Fruit fly (Drosophila melanogaster) whole organism, embryonic: Measurements from ENCODE around the gene CG15894.
A peak's percentile ranks its signal among the peaks of the same experiment; 100 is the strongest.

Experiments used
- Ada2b ChIP-seq: fragments of 200-800 bp; sonication (Bioruptor generic); IDR thresholded peaks from 2 replicates; pipeline ENCODE4 v1.3.6; 2022; ENCODE audit warnings: missing biosample characterization, missing genetic modification characterization
- Blimp-1 ChIP-seq: fragments of 200-800 bp; sonication (Bioruptor generic); optimal IDR thresholded peaks from 3 replicates; lab custom pipeline; 2018; ENCODE audit warnings: missing biosample characterization, missing genetic modification characterization, mild to moderate bottlenecking, moderate library complexity, missing genetic modification reagents
- CG12942 ChIP-seq: fragments of 200-800 bp; sonication (Bioruptor generic); optimal IDR thresholded peaks from 3 replicates; lab custom pipeline; 2016; ENCODE audit warnings: missing biosample characterization, missing genetic modification characterization
- CG15269 ChIP-seq: fragments of 200-800 bp; sonication (Bioruptor generic); optimal IDR thresholded peaks from 2 replicates; lab custom pipeline; 2018; ENCODE audit warnings: missing biosample characterization, mild to moderate bottlenecking, missing genetic modification characterization, moderate library complexity
- CG15479 ChIP-seq: fragments of 200-800 bp; sonication (Bioruptor generic); optimal IDR thresholded peaks from 3 replicates; lab custom pipeline; 2019; ENCODE audit warnings: missing biosample characterization, mild to moderate bottlenecking, missing genetic modification characterization, moderate library complexity
- CG15514 ChIP-seq: fragments of 200-800 bp; sonication (Bioruptor generic); optimal IDR thresholded peaks from 3 replicates; lab custom pipeline; 2017; ENCODE audit warnings: missing biosample characterization, missing genetic modification characterization, mild to moderate bottlenecking, moderate library complexity, missing genetic modification reagents
- CG2120 ChIP-seq: fragments of 200-800 bp; sonication (Bioruptor generic); optimal IDR thresholded peaks from 3 replicates; lab custom pipeline; 2016; ENCODE audit warnings: missing biosample characterization, missing genetic modification characterization
- CG3163 ChIP-seq: fragments of 200-800 bp; sonication (Bioruptor generic); optimal IDR thresholded peaks from 3 replicates; lab custom pipeline; 2016; ENCODE audit warnings: missing biosample characterization, missing genetic modification characterization
- CG4404 ChIP-seq: fragments of 200-800 bp; sonication (Bioruptor generic); IDR thresholded peaks from 2 replicates; pipeline ENCODE4 v1.3.6; 2022; ENCODE audit warnings: missing biosample characterization, missing genetic modification characterization
- CG6813 ChIP-seq: fragments of 200-800 bp; sonication (Bioruptor generic); optimal IDR thresholded peaks from 2 replicates; lab custom pipeline; 2017; ENCODE audit warnings: missing biosample characterization, missing genetic modification characterization, mild to moderate bottlenecking, moderate library complexity, missing genetic modification reagents
- CG7372 ChIP-seq: fragments of 200-800 bp; sonication (Bioruptor generic); IDR thresholded peaks from 2 replicates; pipeline ENCODE4 v1.3.6; 2022; ENCODE audit warnings: missing biosample characterization, missing genetic modification characterization
- CG7839 ChIP-seq: fragments of 200-800 bp; sonication (Bioruptor generic); optimal IDR thresholded peaks from 3 replicates; lab custom pipeline; 2018; ENCODE audit warnings: missing biosample characterization, mild to moderate bottlenecking, missing genetic modification characterization, moderate library complexity
- CG8765 ChIP-seq: fragments of 200-800 bp; sonication (Bioruptor generic); IDR thresholded peaks from 2 replicates; pipeline ENCODE4 v1.3.6; 2022; ENCODE audit warnings: missing biosample characterization, missing genetic modification characterization
- CG9437 ChIP-seq: fragments of 200-800 bp; sonication (Bioruptor generic); optimal IDR thresholded peaks from 2 replicates; lab custom pipeline; 2018; ENCODE audit warnings: missing biosample characterization, mild to moderate bottlenecking, missing genetic modification characterization
- CG9932 ChIP-seq: fragments of 200-800 bp; sonication (Bioruptor generic); IDR thresholded peaks from 2 replicates; pipeline ENCODE4 v1.3.6; 2022; ENCODE audit warnings: missing biosample characterization, missing genetic modification characterization
- Dip3 ChIP-seq: fragments of 200-800 bp; sonication (Bioruptor generic); optimal IDR thresholded peaks from 3 replicates; lab custom pipeline; 2016; ENCODE audit warnings: missing biosample characterization, missing genetic modification characterization
- Gsc ChIP-seq: fragments of 200-800 bp; sonication (Bioruptor generic); IDR thresholded peaks from 2 replicates; pipeline ENCODE4 v1.3.6; 2022; ENCODE audit warnings: missing biosample characterization, missing genetic modification characterization
- H15 ChIP-seq: fragments of 200-800 bp; sonication (Bioruptor generic); IDR thresholded peaks from 3 replicates; pipeline ENCODE4 v1.3.6; 2022; ENCODE audit warnings: missing biosample characterization, missing genetic modification characterization
- H2.0 ChIP-seq: fragments of 200-800 bp; sonication (Bioruptor generic); IDR thresholded peaks from 2 replicates; pipeline ENCODE4 v1.3.6; 2022; ENCODE audit warnings: missing biosample characterization, missing genetic modification characterization
- Hsf ChIP-seq: fragments of 200-800 bp; sonication (Bioruptor generic); optimal IDR thresholded peaks from 3 replicates; lab custom pipeline; 2016; ENCODE audit warnings: missing biosample characterization, missing genetic modification characterization
- NC2β ChIP-seq: fragments of 200-800 bp; sonication (Bioruptor generic); optimal IDR thresholded peaks from 2 replicates; lab custom pipeline; 2016; ENCODE audit warnings: missing biosample characterization, missing genetic modification characterization
- Pdp1 ChIP-seq, 2 experiments: fragments of 200-800 bp; sonication (Bioruptor generic); optimal IDR thresholded peaks; 3 replicates each; lab custom pipeline; 2016; ENCODE audit warnings: missing biosample characterization in 2 of 2, missing genetic modification characterization in 2 of 2, mild to moderate bottlenecking in 1 of 2, moderate library complexity in 1 of 2
- Trl ChIP-seq, 3 experiments: fragments of >200 bp in 2 of 3; fragments of 200-800 bp in 1 of 3; sonication (Bioruptor generic) in 1 of 3; optimal IDR thresholded peaks; 2 replicates in 1 of 3; 3 replicates in 2 of 3; lab custom pipeline; 2016 to 2017; ENCODE audit warnings: missing biosample characterization in 1 of 3, missing genetic modification characterization in 1 of 3
- Vsx1 ChIP-seq: fragments of 200-800 bp; sonication (Bioruptor generic); optimal IDR thresholded peaks from 2 replicates; lab custom pipeline; 2017; ENCODE audit warnings: missing biosample characterization, mild to moderate bottlenecking, missing genetic modification characterization, missing genetic modification reagents
- ase ChIP-seq: fragments of 200-800 bp; sonication (Bioruptor generic); IDR thresholded peaks from 3 replicates; pipeline ENCODE4 v1.3.6; 2022; ENCODE audit warnings: missing biosample characterization, missing genetic modification characterization
- ato ChIP-seq: fragments of 200-800 bp; sonication (Bioruptor generic); IDR thresholded peaks from 2 replicates; pipeline ENCODE4 v1.3.6; 2022; ENCODE audit warnings: missing biosample characterization, missing genetic modification characterization; ENCODE audit not compliant: partially characterized antibody
- az2 ChIP-seq: fragments of 200-800 bp; sonication (Bioruptor generic); optimal IDR thresholded peaks from 3 replicates; lab custom pipeline; 2016; ENCODE audit warnings: missing biosample characterization, missing genetic modification characterization
- bbx ChIP-seq: fragments of 200-800 bp; sonication (Bioruptor generic); IDR thresholded peaks from 2 replicates; pipeline ENCODE4 v1.3.6; 2022; ENCODE audit warnings: missing biosample characterization, missing genetic modification characterization; ENCODE audit not compliant: partially characterized antibody
- btn ChIP-seq: fragments of 200-800 bp; sonication (Bioruptor generic); optimal IDR thresholded peaks from 2 replicates; lab custom pipeline; 2016; ENCODE audit warnings: missing biosample characterization, missing genetic modification characterization
- chm ChIP-seq: fragments of 200-800 bp; sonication (Bioruptor generic); IDR thresholded peaks from 2 replicates; pipeline ENCODE4 v1.3.6; 2022; ENCODE audit warnings: missing biosample characterization, missing genetic modification characterization
- croc ChIP-seq: fragments of 200-800 bp; sonication (Bioruptor generic); conservative IDR thresholded peaks from 3 replicates; pipeline ENCODE4 v1.3.6; 2022; ENCODE audit warnings: missing biosample characterization, missing genetic modification characterization
- emc ChIP-seq: fragments of 200-800 bp; sonication (Bioruptor generic); optimal IDR thresholded peaks from 2 replicates; lab custom pipeline; 2016; ENCODE audit warnings: missing biosample characterization, missing genetic modification characterization
- fd102C ChIP-seq: fragments of 200-800 bp; sonication (Bioruptor generic); optimal IDR thresholded peaks from 2 replicates; lab custom pipeline; 2018; ENCODE audit warnings: missing biosample characterization, mild to moderate bottlenecking, missing genetic modification characterization, moderate library complexity
- knrl ChIP-seq: fragments of 200-800 bp; sonication (Bioruptor generic); IDR thresholded peaks from 3 replicates; pipeline ENCODE4 v1.3.6; 2022; ENCODE audit warnings: missing biosample characterization, missing genetic modification characterization; ENCODE audit not compliant: partially characterized antibody
- lbe ChIP-seq: fragments of 200-800 bp; sonication (Bioruptor generic); optimal IDR thresholded peaks from 2 replicates; lab custom pipeline; 2016; ENCODE audit warnings: missing biosample characterization, mild to moderate bottlenecking, missing genetic modification characterization
- lmd ChIP-seq: fragments of 200-800 bp; sonication (Bioruptor generic); IDR thresholded peaks from 2 replicates; pipeline ENCODE4 v1.3.6; 2022; ENCODE audit warnings: missing biosample characterization, missing genetic modification characterization
- org-1 ChIP-seq: fragments of 200-800 bp; sonication (Bioruptor generic); optimal IDR thresholded peaks from 2 replicates; lab custom pipeline; 2017; ENCODE audit warnings: missing biosample characterization, missing genetic modification characterization
- pita ChIP-seq: fragments of 200-800 bp; sonication (Bioruptor generic); optimal IDR thresholded peaks from 2 replicates; lab custom pipeline; 2017; ENCODE audit warnings: missing biosample characterization, mild to moderate bottlenecking, missing genetic modification characterization
- ttk ChIP-seq: fragments of 200-800 bp; sonication (Bioruptor generic); IDR thresholded peaks from 2 replicates; pipeline ENCODE4 v2.1.2; 2022; ENCODE audit warnings: missing biosample characterization, missing genetic modification characterization
- usp ChIP-seq: fragments of >200 bp; optimal IDR thresholded peaks from 2 replicates; lab custom pipeline; 2017; ENCODE audit warnings: missing biosample characterization, missing genetic modification characterization
- vvl ChIP-seq: fragments of 200-800 bp; sonication (Bioruptor generic); IDR thresholded peaks from 2 replicates; pipeline ENCODE4 v1.3.6; 2022; ENCODE audit warnings: missing biosample characterization, missing genetic modification characterization
- zen2 ChIP-seq: fragments of 200-800 bp; sonication (Bioruptor generic); IDR thresholded peaks from 3 replicates; pipeline ENCODE4 v1.3.6; 2022; ENCODE audit warnings: missing biosample characterization, missing genetic modification characterization; ENCODE audit not compliant: partially characterized antibody

Gene CG15894

dm6 chrX:6353613-6353986, 44.6 kb downstream of the CG15894 start (continued):
- TF ChIP-seq Vsx1 (peak; percentile 73), CG7839 (tag; lab: Kevin White, UChicago) (peak; percentile 93), ase (GFP tag; lab: Robert Waterston, UW) (peak; percentile 72), CG4404 (peak; percentile 72), CG7372 (GFP tag; lab: Robert Waterston, UW) (peak; percentile 75), croc (peak; percentile 75), Gsc (no peak; the same call in 1 of the 2 replicates), btn (GFP tag; lab: Kevin White, UChicago) (no peak), lmd (peak; percentile 83), pita (no peak), lbe (GFP tag; lab: Kevin White, UChicago) (peak; percentile 26), CG8765 (GFP tag; lab: Robert Waterston, UW) (peak; percentile 55), CG6813 (GFP tag; lab: Kevin White, UChicago) (peak; percentile 86), CG9932 (peak; percentile 79), ttk (GFP tag; lab: Robert Waterston, UW) (peak; percentile 71), CG9437 (GFP tag; lab: Kevin White, UChicago) (peak; percentile 75), Dip3 (peak; percentile 13), H15 (GFP tag; lab: Robert Waterston, UW) (peak; percentile 68), CG12942 (GFP tag; lab: Kevin White, UChicago) (peak; percentile 63), bbx (GFP tag; lab: Robert Waterston, UW) (no peak), usp (GFP tag; lab: Kevin White, UChicago) (no peak), CG15269 (tag; lab: Kevin White, UChicago) (peak; percentile 93), knrl (GFP tag; lab: Robert Waterston, UW) (no peak), CG15514 (GFP tag; lab: Kevin White, UChicago) (peak; percentile 67), Hsf (GFP tag; lab: Kevin White, UChicago) (peak; percentile 72), chm (GFP tag; lab: Robert Waterston, UW) (peak; percentile 56; the same call in 1 of the 2 replicates), az2 (GFP tag; lab: Kevin White, UChicago) (peak; percentile 86), org-1 (GFP tag; lab: Kevin White, UChicago) (peak; percentile 87), Ada2b (GFP tag; lab: Robert Waterston, UW) (peak; percentile 81), ato (GFP tag; lab: Robert Waterston, UW) (no peak), CG2120 (peak; percentile 79), fd102C (GFP tag; lab: Kevin White, UChicago) (no peak), NC2β (GFP tag; lab: Kevin White, UChicago) (no peak), H2.0 (GFP tag; lab: Robert Waterston, UW) (peak; percentile 68)

DNA sequence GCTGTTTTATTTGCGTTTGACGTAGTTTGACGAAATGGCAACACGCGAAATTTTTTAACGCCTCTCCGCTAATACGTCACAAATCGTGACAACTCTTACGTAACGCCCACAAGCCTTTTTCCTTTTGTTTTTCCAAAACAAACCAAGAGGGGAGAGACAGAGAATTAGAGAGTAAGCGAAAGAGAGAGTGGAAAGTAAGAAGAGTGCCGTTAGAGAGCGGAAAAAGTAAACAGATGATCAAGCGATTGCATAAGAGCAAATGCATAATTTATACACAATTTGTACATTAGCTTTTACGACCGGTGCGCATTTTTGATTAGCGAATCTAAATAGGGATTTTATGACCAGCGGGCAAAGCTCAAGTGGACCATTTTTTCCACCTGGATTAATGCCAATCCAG, 45.2 kb downstream of the CG15894 start:
- TF ChIP-seq Blimp-1 (GFP tag; lab: Kevin White, UChicago), result peak; percentile 35
- peak; percentile 11 for TF ChIP-seq CG3163
- no peak for TF ChIP-seq zen2 (GFP tag; lab: Robert Waterston, UW)
- TF ChIP-seq CG15479, result peak; percentile 11
- peak; percentile 32; the same call in 1 of the 2 replicates for TF ChIP-seq vvl (GFP tag; lab: Robert Waterston, UW)
- TF ChIP-seq emc, result no peak
- TF ChIP-seq Pdp1 (GFP tag; optimal IDR thresholded peaks at IDR 0.05; lab: Kevin White, UChicago), result peak in 1 of 2 experiments; percentile 96
- peak; percentile 49 to 65 for TF ChIP-seq Trl (optimal IDR thresholded peaks at IDR 0.05; lab: Kevin White, UChicago)
- TF ChIP-seq Trl (GFP tag; optimal IDR thresholded peaks at IDR 0.05; lab: Kevin White, UChicago), result no peak
